Worm (Caenorhabditis elegans): ENCODE measurements around the gene ttr-36.

DNA sequence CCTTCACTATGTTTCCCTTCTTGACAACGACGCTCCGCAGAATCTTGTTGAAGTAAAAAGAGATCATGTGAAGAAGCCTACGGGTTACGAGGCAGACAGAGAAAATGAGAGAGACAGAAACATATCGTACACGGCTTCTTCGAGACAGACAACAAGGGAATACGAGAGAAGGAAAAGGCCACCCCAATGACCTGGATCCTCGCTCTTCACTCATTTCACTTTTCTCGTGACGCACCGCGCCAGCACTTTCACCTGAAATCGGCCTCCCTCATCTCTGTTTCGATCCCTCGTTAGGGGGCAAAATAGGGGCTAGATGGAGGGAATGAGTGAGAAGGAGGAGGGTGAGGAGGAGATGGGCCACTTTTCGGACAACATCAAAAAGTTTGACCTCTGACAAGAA lies 4.5 kb downstream of the ttr-36 start:
- TF ChIP-seq aly-2 (tag; optimal IDR thresholded peaks at IDR 0.05) (no peak), tbx-2 (tag; optimal IDR thresholded peaks at IDR 0.05) (no peak), R02D3.7 (tag; optimal IDR thresholded peaks at IDR 0.05) (no peak), nhr-12 (tag; optimal IDR thresholded peaks at IDR 0.05) (no peak), lin-15B (tag; optimal IDR thresholded peaks at IDR 0.05) (no peak), nhr-28 (tag; optimal IDR thresholded peaks at IDR 0.05) (no peak), ceh-16 (tag; optimal IDR thresholded peaks at IDR 0.05) (no peak), fkh-10 (GFP tag; optimal IDR thresholded peaks at IDR 0.05) (no peak), nhr-76 (tag; optimal IDR thresholded peaks at IDR 0.05) (no peak)

Data from whole organism, L3 larva.